Fruit fly (Drosophila melanogaster) whole organism, pupa: Measurements from ENCODE around the gene CG32270.

Experiments
- CG10348 ChIP-seq: fragments of 200-800 bp; sonication (Bioruptor generic); IDR thresholded peaks from 2 replicates; pipeline ENCODE4 v1.3.6; 2022; ENCODE audit warnings: missing biosample characterization, missing genetic modification characterization
- CG12605 ChIP-seq: fragments of 200-800 bp; sonication (Bioruptor generic); IDR thresholded peaks from 2 replicates; pipeline ENCODE4 v1.3.6; 2022; ENCODE audit warnings: missing biosample characterization, missing genetic modification characterization
- CG13204 ChIP-seq: fragments of 200-800 bp; sonication (Bioruptor generic); optimal IDR thresholded peaks from 2 replicates; lab custom pipeline; 2018; ENCODE audit warnings: missing biosample characterization, mild to moderate bottlenecking, missing genetic modification characterization, moderate library complexity
- CG15710 ChIP-seq: fragments of 200-800 bp; sonication (Bioruptor generic); optimal IDR thresholded peaks from 2 replicates; lab custom pipeline; 2018; ENCODE audit warnings: missing biosample characterization, mild to moderate bottlenecking, missing genetic modification characterization, moderate library complexity
- CG17806 ChIP-seq: fragments of 200-800 bp; sonication (Bioruptor generic); optimal IDR thresholded peaks from 2 replicates; lab custom pipeline; 2018; ENCODE audit warnings: missing biosample characterization, mild to moderate bottlenecking, missing genetic modification characterization, moderate library complexity
- CG32121 ChIP-seq: fragments of 200-800 bp; sonication (Bioruptor generic); IDR thresholded peaks from 2 replicates; pipeline ENCODE4 v1.3.6; 2022; ENCODE audit warnings: missing biosample characterization, missing genetic modification characterization
- CG4496 ChIP-seq: fragments of 200-800 bp; sonication (Bioruptor generic); IDR thresholded peaks from 3 replicates; pipeline ENCODE4 v1.3.6; 2022; ENCODE audit warnings: missing biosample characterization, missing genetic modification characterization
- CG8159 ChIP-seq: fragments of 200-800 bp; sonication (Bioruptor generic); optimal IDR thresholded peaks from 3 replicates; lab custom pipeline; 2018; ENCODE audit warnings: missing biosample characterization, mild to moderate bottlenecking, missing genetic modification characterization, moderate library complexity
- CG8301 ChIP-seq: fragments of 200-800 bp; sonication (Bioruptor generic); optimal IDR thresholded peaks from 2 replicates; lab custom pipeline; 2018; ENCODE audit warnings: missing biosample characterization, mild to moderate bottlenecking, missing genetic modification characterization
- EcR ChIP-seq: fragments of 200-800 bp; sonication (Bioruptor generic); optimal IDR thresholded peaks from 3 replicates; lab custom pipeline; 2019; ENCODE audit warnings: missing biosample characterization, missing genetic modification characterization, mild to moderate bottlenecking, moderate library complexity, missing genetic modification reagents
- Ets98B ChIP-seq: fragments of 200-800 bp; sonication (Bioruptor generic); IDR thresholded peaks from 2 replicates; pipeline ENCODE4 v1.3.6; 2022; ENCODE audit warnings: missing biosample characterization, missing genetic modification characterization
- Pif1B ChIP-seq: fragments of 200-800 bp; sonication (Bioruptor generic); optimal IDR thresholded peaks from 3 replicates; lab custom pipeline; 2016; ENCODE audit warnings: missing biosample characterization, missing genetic modification characterization
- Snoo ChIP-seq: fragments of 200-800 bp; sonication (Bioruptor generic); optimal IDR thresholded peaks from 3 replicates; lab custom pipeline; 2017; ENCODE audit warnings: missing biosample characterization, mild to moderate bottlenecking, missing genetic modification characterization, inconsistent platforms
- gl ChIP-seq: fragments of 200-800 bp; sonication (Bioruptor generic); optimal IDR thresholded peaks from 2 replicates; lab custom pipeline; 2018; ENCODE audit warnings: missing biosample characterization, mild to moderate bottlenecking, missing genetic modification characterization

DNA sequence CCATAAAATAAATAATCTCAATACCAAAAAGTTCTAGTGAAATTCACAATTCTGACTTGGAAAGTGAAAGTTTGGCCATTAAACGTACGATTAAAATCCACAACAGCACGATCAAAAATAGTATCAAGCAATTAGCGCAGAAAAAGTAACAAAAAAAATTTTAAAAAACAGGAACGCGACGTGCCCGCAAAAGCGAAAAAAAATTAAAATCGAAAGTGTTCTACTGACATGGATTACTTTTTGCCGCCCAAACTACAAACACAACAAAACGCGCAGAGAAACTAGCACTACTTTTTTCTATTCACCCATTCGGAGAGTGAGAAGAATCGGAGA lies 40.8 kb upstream of the CG32270 start:
- TF ChIP-seq CG8301 (tag; lab: Kevin White, UChicago) (no peak), EcR (GFP tag; lab: Kevin White, UChicago) (no peak), Pif1B (no peak), CG8159 (tag; lab: Kevin White, UChicago) (no peak), CG32121 (GFP tag; lab: Robert Waterston, UW) (no peak), gl (tag; lab: Kevin White, UChicago) (no peak), CG17806 (no peak), CG13204 (no peak), CG15710 (tag; lab: Kevin White, UChicago) (no peak), CG4496 (no peak), CG10348 (GFP tag; lab: Robert Waterston, UW) (no peak), Ets98B (GFP tag; lab: Robert Waterston, UW) (no peak), CG12605 (GFP tag; lab: Robert Waterston, UW) (no peak), Snoo (no peak)
